Fruit fly (Drosophila melanogaster): ENCODE data around the gene Gr93c.

Gene Gr93c

DNA sequence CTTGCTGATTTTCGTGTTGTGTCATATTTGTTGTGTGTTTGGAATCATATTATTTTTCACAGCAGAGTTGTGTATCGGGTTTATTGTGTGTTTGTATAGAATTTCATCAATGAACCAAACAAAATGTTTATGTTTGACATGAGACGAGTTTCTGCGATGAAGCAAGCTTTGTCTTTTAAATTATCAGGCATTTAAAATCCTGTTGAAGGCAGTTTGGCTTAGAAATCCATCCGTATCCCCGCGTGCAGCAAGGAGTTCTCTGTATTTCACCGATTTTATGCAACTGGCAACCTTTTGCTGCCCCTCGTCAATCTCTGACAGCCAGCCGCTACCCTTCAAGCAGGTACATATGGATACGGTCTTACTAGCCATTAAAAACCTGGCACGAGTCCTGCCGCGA is 22.8 kb upstream of the Gr93c start, which contains the start of the genes CG6569 and Cby:
Gene CG6569 (minus strand): TSS at position 101 of the 400 bp plus-strand sequence.
Gene Cby (plus strand): TSS at position 185 of the 400 bp plus-strand sequence.
- no peak for TF ChIP-seq pnt (GFP tag; optimal IDR thresholded peaks at IDR 0.05)
- no peak for TF ChIP-seq CG4360 (GFP tag; IDR thresholded peaks at IDR 0.05)
- TF ChIP-seq Dp (GFP tag; optimal IDR thresholded peaks at IDR 0.05), result no peak
- no peak for TF ChIP-seq Chrac-16 (GFP tag; optimal IDR thresholded peaks at IDR 0.05)
- TF ChIP-seq MTF-1 (GFP tag; optimal IDR thresholded peaks at IDR 0.05; ENCODE audit: borderline replicate concordance), result no peak
- no peak for TF ChIP-seq sens (GFP tag)
- TF ChIP-seq CG17802 (tag; optimal IDR thresholded peaks at IDR 0.05), result no peak
- no peak for TF ChIP-seq CG12744 (GFP tag; optimal IDR thresholded peaks at IDR 0.05)
- no peak for TF ChIP-seq zfh2 (GFP tag; optimal IDR thresholded peaks at IDR 0.05)
- TF ChIP-seq CG6813 (GFP tag; optimal IDR thresholded peaks at IDR 0.05), result no peak
- TF ChIP-seq Med (GFP tag), result no peak
- TF ChIP-seq kah (GFP tag; optimal IDR thresholded peaks at IDR 0.05), result no peak
- no peak for TF ChIP-seq CG5953 (GFP tag; IDR thresholded peaks at IDR 0.05)
- no peak for TF ChIP-seq CG3065 (GFP tag; optimal IDR thresholded peaks at IDR 0.05)
- TF ChIP-seq pros (GFP tag; optimal IDR thresholded peaks at IDR 0.05), result no peak
- TF ChIP-seq slp2 (GFP tag; optimal IDR thresholded peaks at IDR 0.05), result no peak
- no peak for TF ChIP-seq CG31224 (GFP tag; IDR thresholded peaks at IDR 0.05)
- no peak for TF ChIP-seq psq (GFP tag; optimal IDR thresholded peaks at IDR 0.05)
- TF ChIP-seq CG4820 (GFP tag; optimal IDR thresholded peaks at IDR 0.05), result no peak

dm6 chr3R:21864992-21865391 is 19.9 kb upstream of the Gr93c start, which contains the start of gene lsn:
Gene lsn, plus strand, starts transcription at chr3R:21865168.
- no peak for TF ChIP-seq H15 (GFP tag; IDR thresholded peaks at IDR 0.05)
- TF ChIP-seq Pdp1 (GFP tag; optimal IDR thresholded peaks at IDR 0.05), result peak in 1 of 2 experiments; percentile 16
- TF ChIP-seq HHEX (GFP tag; optimal IDR thresholded peaks at IDR 0.05), result no peak
- TF ChIP-seq CG14441 (GFP tag; IDR thresholded peaks at IDR 0.05), result no peak
- no peak for TF ChIP-seq kay (GFP tag; optimal IDR thresholded peaks at IDR 0.05)
- no peak for TF ChIP-seq CG9797 (GFP tag; optimal IDR thresholded peaks at IDR 0.05)
- TF ChIP-seq Hsf (GFP tag; optimal IDR thresholded peaks at IDR 0.05), result no peak
- no peak for TF ChIP-seq gt (GFP tag; IDR thresholded peaks at IDR 0.05)
- TF ChIP-seq Trl (optimal IDR thresholded peaks at IDR 0.05), result no peak
- TF ChIP-seq Trl (GFP tag; optimal IDR thresholded peaks at IDR 0.05), result no peak
- no peak for TF ChIP-seq CG4820 (GFP tag; optimal IDR thresholded peaks at IDR 0.05)
- no peak for TF ChIP-seq knrl (GFP tag; IDR thresholded peaks at IDR 0.05; ENCODE audit: partially characterized antibody)
- no peak for TF ChIP-seq CG18764 (GFP tag; optimal IDR thresholded peaks at IDR 0.05)
- TF ChIP-seq chm (GFP tag; IDR thresholded peaks at IDR 0.05), result no peak
- TF ChIP-seq CG16779 (GFP tag; IDR thresholded peaks at IDR 0.05), result no peak
- TF ChIP-seq chn (GFP tag; optimal IDR thresholded peaks at IDR 0.05), result no peak
- no peak for TF ChIP-seq Dek (tag; optimal IDR thresholded peaks at IDR 0.05)
- no peak for TF ChIP-seq sob (GFP tag; IDR thresholded peaks at IDR 0.05)
- no peak for TF ChIP-seq CG8281 (tag; optimal IDR thresholded peaks at IDR 0.05)
- TF ChIP-seq Abd-B (GFP tag; optimal IDR thresholded peaks at IDR 0.05), result no peak
- no peak for TF ChIP-seq CG18011 (GFP tag; optimal IDR thresholded peaks at IDR 0.05)
- peak; percentile 31 for TF ChIP-seq Vsx1 (GFP tag; optimal IDR thresholded peaks at IDR 0.05)
- no peak for TF ChIP-seq CG4328 (GFP tag; optimal IDR thresholded peaks at IDR 0.05)
- no peak for TF ChIP-seq CG11696 (GFP tag; IDR thresholded peaks at IDR 0.05)
- TF ChIP-seq schlank (tag; optimal IDR thresholded peaks at IDR 0.05), result no peak
- TF ChIP-seq Chrac-16 (GFP tag; optimal IDR thresholded peaks at IDR 0.05), result no peak
- no peak for TF ChIP-seq HLHmδ (GFP tag; optimal IDR thresholded peaks at IDR 0.05)
- no peak for TF ChIP-seq tup (GFP tag; optimal IDR thresholded peaks at IDR 0.05)
- TF ChIP-seq CG7786 (GFP tag; optimal IDR thresholded peaks at IDR 0.05), result no peak
- TF ChIP-seq slbo (GFP tag; IDR thresholded peaks at IDR 0.05), result no peak
- no peak for TF ChIP-seq dpn (GFP tag; optimal IDR thresholded peaks at IDR 0.05)
- no peak for TF ChIP-seq NC2α (GFP tag; optimal IDR thresholded peaks at IDR 0.05)
- no peak for TF ChIP-seq Opbp (GFP tag; IDR thresholded peaks at IDR 0.05; ENCODE audit: partially characterized antibody)
- no peak for TF ChIP-seq zfh2 (GFP tag; optimal IDR thresholded peaks at IDR 0.05)
- no peak for TF ChIP-seq BtbVII (GFP tag; optimal IDR thresholded peaks at IDR 0.05)

All from whole organism, embryonic.